Worm (Caenorhabditis elegans): Measurements from ENCODE around the gene msp-31.

The msp-31 gene

DNA sequence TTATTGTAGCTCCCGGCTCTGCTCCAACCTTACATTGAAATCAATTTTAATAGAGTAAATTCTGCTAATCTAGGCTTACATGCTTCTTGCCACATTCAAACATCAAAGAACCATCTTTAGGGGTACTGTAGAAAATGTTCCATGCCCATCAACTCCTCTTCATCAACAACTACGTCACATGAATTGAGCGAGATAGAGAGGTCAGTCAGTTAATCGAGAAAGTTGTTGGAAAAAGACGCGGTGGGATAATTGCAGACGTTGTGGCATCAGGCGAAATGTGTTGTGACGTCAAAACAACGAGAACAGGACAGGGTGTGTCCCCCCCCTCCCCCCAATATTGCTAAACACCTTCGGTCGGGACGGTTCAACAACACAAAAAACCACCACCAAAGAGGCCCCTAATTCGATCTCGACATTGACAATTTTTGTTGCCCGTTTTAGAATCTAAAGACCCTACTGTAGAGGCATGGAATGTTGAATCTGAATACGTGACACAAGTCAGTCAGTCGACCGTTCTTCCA is 2.2 kb upstream of the msp-31 start:
- no peak for TF ChIP-seq sptf-1 (tag; optimal IDR thresholded peaks at IDR 0.05)
- no peak for TF ChIP-seq mab-5 (tag; optimal IDR thresholded peaks at IDR 0.05)
- no peak for TF ChIP-seq bed-3 (GFP tag; optimal IDR thresholded peaks at IDR 0.05)
- peak; percentile 64 for TF ChIP-seq nhr-2 (tag; optimal IDR thresholded peaks at IDR 0.05)

DNA sequence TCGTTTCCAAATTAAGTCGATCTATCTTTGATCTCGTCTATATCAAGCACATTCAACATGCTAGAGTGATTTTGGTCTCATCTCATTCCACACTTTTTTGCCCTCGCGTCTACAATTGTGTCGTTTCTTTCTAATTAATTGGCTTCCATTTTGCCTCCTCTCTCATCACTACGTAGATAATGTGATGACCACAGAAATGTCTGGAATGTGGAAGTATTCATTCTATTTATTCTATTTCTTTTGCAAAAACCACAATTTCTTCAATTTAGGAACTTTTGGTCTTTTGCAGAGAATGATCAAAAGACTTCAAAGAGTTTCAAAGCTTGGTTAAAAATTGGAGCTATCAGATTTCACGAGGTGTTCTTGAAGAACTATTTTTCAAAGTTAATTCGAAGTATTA is 790 bp downstream of the msp-31 start:
- no peak for TF ChIP-seq sptf-1 (tag; optimal IDR thresholded peaks at IDR 0.05)
- no peak for TF ChIP-seq elt-3 (tag; optimal IDR thresholded peaks at IDR 0.05)

- TF ChIP-seq elt-3 (tag; optimal IDR thresholded peaks at IDR 0.05), result no peak
- TF ChIP-seq M03D4.4 (tag; optimal IDR thresholded peaks at IDR 0.05), result no peak
- no peak for TF ChIP-seq ham-2 (GFP tag; optimal IDR thresholded peaks at IDR 0.05)
- no peak for TF ChIP-seq elt-1 (tag; optimal IDR thresholded peaks at IDR 0.05; ENCODE audit: borderline replicate concordance, insufficient read depth)
- no peak for TF ChIP-seq mab-5 (tag; optimal IDR thresholded peaks at IDR 0.05)
- no peak for TF ChIP-seq mep-1 (tag; optimal IDR thresholded peaks at IDR 0.05)
- TF ChIP-seq zip-8 (tag; optimal IDR thresholded peaks at IDR 0.05), result no peak
- TF ChIP-seq tbx-8 (GFP tag; optimal IDR thresholded peaks at IDR 0.05), result no peak
- TF ChIP-seq nhr-2 (tag; optimal IDR thresholded peaks at IDR 0.05), result no peak
- TF ChIP-seq bed-3 (GFP tag; optimal IDR thresholded peaks at IDR 0.05), result no peak
- TF ChIP-seq unc-120 (tag; optimal IDR thresholded peaks at IDR 0.05; ENCODE audit: poor library complexity, severe bottlenecking), result no peak
- TF ChIP-seq hlh-1 (tag; optimal IDR thresholded peaks at IDR 0.05), result no peak
- no peak for TF ChIP-seq ces-1 (GFP tag; optimal IDR thresholded peaks at IDR 0.05)
- no peak for TF ChIP-seq cnd-1 (tag; optimal IDR thresholded peaks at IDR 0.05)
Measured at ce11 chrII:4914214-4914613, 2.1 kb downstream of the msp-31 start, which contains the start of gene R05F9.11. R05F9.11 (minus strand) TSS chrII:4914218.

- TF ChIP-seq hlh-1 (tag; optimal IDR thresholded peaks at IDR 0.05) (peak; percentile 30), ceh-39 (tag; optimal IDR thresholded peaks at IDR 0.05) (no peak), ham-2 (GFP tag; optimal IDR thresholded peaks at IDR 0.05) (peak; percentile 40), unc-62 (GFP tag; optimal IDR thresholded peaks at IDR 0.05) (peak; percentile 76), unc-120 (tag; optimal IDR thresholded peaks at IDR 0.05; ENCODE audit: poor library complexity, severe bottlenecking) (peak; percentile 38)
Measured at ce11 chrII:4908160-4908559, 8.2 kb downstream of the msp-31 start.

DNA sequence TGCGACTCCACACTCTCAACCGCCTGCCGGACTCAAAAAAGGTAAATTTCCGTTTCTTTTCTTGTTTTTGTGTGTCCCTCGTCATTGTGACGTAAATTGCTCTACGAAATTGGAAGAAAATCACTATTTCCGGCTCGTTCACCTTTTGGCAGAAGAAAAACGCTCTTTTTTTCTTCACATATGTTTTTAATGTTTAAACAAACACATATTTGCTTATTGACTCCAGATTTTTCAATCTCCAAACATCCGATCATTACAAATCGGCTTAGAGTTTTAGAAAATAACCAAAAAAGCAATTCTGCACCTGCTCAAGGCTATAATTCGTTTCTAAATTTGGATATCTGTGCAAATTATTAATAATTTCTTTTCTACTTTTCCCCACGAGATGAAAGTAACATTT is 10.5 kb downstream of the msp-31 start:
- TF ChIP-seq hlh-1 (tag; optimal IDR thresholded peaks at IDR 0.05) (no peak), nhr-237 (tag; optimal IDR thresholded peaks at IDR 0.05) (no peak), drap-1 (GFP tag; optimal IDR thresholded peaks at IDR 0.05) (no peak), ztf-11 (tag; optimal IDR thresholded peaks at IDR 0.05) (no peak), lin-13 (tag; optimal IDR thresholded peaks at IDR 0.05) (no peak), nhr-12 (tag; optimal IDR thresholded peaks at IDR 0.05) (no peak), lin-32 (GFP tag; optimal IDR thresholded peaks at IDR 0.05) (no peak), mab-5 (tag; optimal IDR thresholded peaks at IDR 0.05) (no peak), unc-120 (tag; optimal IDR thresholded peaks at IDR 0.05; ENCODE audit: poor library complexity, severe bottlenecking) (no peak), sem-2 (GFP tag; optimal IDR thresholded peaks at IDR 0.05) (no peak), zip-8 (tag; optimal IDR thresholded peaks at IDR 0.05) (no peak), bed-3 (GFP tag; optimal IDR thresholded peaks at IDR 0.05) (no peak), lsy-2 (tag; optimal IDR thresholded peaks at IDR 0.05) (no peak), snpc-4 (tag; optimal IDR thresholded peaks at IDR 0.05) (no peak), elt-3 (tag; optimal IDR thresholded peaks at IDR 0.05) (no peak)

DNA sequence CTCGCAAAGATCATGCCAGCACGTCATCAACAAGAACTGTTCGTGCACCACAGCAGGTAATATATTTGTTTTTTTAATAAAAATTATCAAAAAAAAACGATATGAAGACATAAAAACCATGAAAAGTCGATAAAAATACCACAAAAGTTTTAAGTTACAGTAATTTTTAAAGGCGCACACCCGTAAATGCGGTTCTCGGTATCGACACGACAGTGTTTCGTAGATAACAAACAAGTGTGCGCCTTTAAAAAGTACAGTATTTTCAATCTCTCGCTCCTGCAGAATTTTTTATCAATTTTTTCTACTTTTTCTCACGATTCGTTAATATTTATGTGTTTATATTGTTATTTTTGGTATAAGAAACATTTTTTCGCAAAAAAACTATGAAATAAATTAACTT is 11.0 kb downstream of the msp-31 start:
- TF ChIP-seq ham-2 (GFP tag; optimal IDR thresholded peaks at IDR 0.05) (no peak), sem-2 (GFP tag; optimal IDR thresholded peaks at IDR 0.05) (no peak)

DNA sequence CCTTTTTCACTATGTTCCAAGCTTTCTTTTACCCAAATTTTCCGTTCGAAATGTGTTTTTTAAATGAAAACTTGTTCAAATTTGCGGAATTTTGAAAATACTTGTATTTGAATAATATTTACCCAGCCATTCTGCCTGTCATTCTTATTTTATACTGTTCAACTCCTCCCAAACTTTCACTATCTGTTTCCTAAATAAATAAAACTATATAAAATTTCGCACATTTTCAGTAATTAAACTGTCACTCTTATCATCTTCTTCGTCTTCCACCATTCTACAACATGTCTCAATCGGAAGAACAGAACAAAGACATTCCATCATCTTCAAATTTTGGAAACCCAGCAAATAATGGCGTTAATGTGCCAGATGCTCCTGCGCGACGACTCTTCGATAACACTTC is 11.6 kb downstream of the msp-31 start, which contains the start of gene btbd-10:
TSS of gene btbd-10 (plus strand) at position 231 of the 400 bp plus-strand sequence.
- no peak for TF ChIP-seq ztf-11 (tag; optimal IDR thresholded peaks at IDR 0.05)
- TF ChIP-seq sem-2 (GFP tag; optimal IDR thresholded peaks at IDR 0.05), result no peak
- no peak for TF ChIP-seq nhr-76 (tag; optimal IDR thresholded peaks at IDR 0.05)

Data from whole organism, mixed stage, embryonic.